Fruit fly (Drosophila melanogaster): Measurements from ENCODE around the gene CG5004.

Gene CG5004

dm6 chrX:17181264-17182198, 74.1 kb downstream of the CG5004 start (continued):
- TF ChIP-seq crc (GFP tag; optimal IDR thresholded peaks at IDR 0.05) (no peak), CG14965 (GFP tag; optimal IDR thresholded peaks at IDR 0.05; ENCODE audit: borderline replicate concordance) (no peak), pzg (GFP tag; optimal IDR thresholded peaks at IDR 0.05) (no peak), CG3995 (GFP tag; optimal IDR thresholded peaks at IDR 0.05) (no peak), lov (optimal IDR thresholded peaks at IDR 0.05) (no peak), lov (GFP tag; IDR thresholded peaks at IDR 0.05) (no peak), ERR (GFP tag; optimal IDR thresholded peaks at IDR 0.05) (no peak), HmgZ (tag; optimal IDR thresholded peaks at IDR 0.05) (no peak), CG3065 (GFP tag; optimal IDR thresholded peaks at IDR 0.05) (no peak), zen2 (GFP tag; IDR thresholded peaks at IDR 0.05; ENCODE audit: partially characterized antibody) (no peak), CG33557 (GFP tag; optimal IDR thresholded peaks at IDR 0.05) (no peak), Poxn (GFP tag; IDR thresholded peaks at IDR 0.05) (no peak), CG10654 (GFP tag; optimal IDR thresholded peaks at IDR 0.05) (no peak), ara (GFP tag; IDR thresholded peaks at IDR 0.05) (no peak), CG15514 (GFP tag; optimal IDR thresholded peaks at IDR 0.05) (no peak), CG6254 (GFP tag; optimal IDR thresholded peaks at IDR 0.05) (no peak), CG11085 (GFP tag; IDR thresholded peaks at IDR 0.05) (no peak), CG18619 (GFP tag; optimal IDR thresholded peaks at IDR 0.05) (no peak), onecut (GFP tag; IDR thresholded peaks at IDR 0.05) (no peak), CG14050 (GFP tag; IDR thresholded peaks at IDR 0.05) (no peak), CG32767 (GFP tag; IDR thresholded peaks at IDR 0.05) (no peak), CG11247 (GFP tag; IDR thresholded peaks at IDR 0.05) (no peak), sc (optimal IDR thresholded peaks at IDR 0.05) (no peak), sc (GFP tag; optimal IDR thresholded peaks at IDR 0.05) (no peak), esg (GFP tag; conservative IDR thresholded peaks at IDR 0.05) (no peak), gce (GFP tag; IDR thresholded peaks at IDR 0.05) (no peak), CG31388 (GFP tag; optimal IDR thresholded peaks at IDR 0.05) (no peak), Dll (GFP tag; IDR thresholded peaks at IDR 0.05; ENCODE audit: partially characterized antibody) (no peak), cwo (GFP tag; optimal IDR thresholded peaks at IDR 0.05) (no peak), Dad (GFP tag; optimal IDR thresholded peaks at IDR 0.05) (no peak), ase (GFP tag; IDR thresholded peaks at IDR 0.05) (no peak), gsb-n (tag; optimal IDR thresholded peaks at IDR 0.05) (no peak), CG15269 (tag; optimal IDR thresholded peaks at IDR 0.05) (peak; percentile 16), sim (GFP tag; IDR thresholded peaks at IDR 0.05) (no peak), ftz-f1 (GFP tag; optimal IDR thresholded peaks at IDR 0.05) (no peak), tgo (GFP tag; IDR thresholded peaks at IDR 0.05) (peak; percentile 14; the same call in 1 of the 3 replicates), CG10147 (GFP tag; optimal IDR thresholded peaks at IDR 0.05) (no peak), CG42726 (GFP tag; IDR thresholded peaks at IDR 0.05; ENCODE audit: partially characterized antibody) (no peak), Ptx1 (GFP tag; IDR thresholded peaks at IDR 0.05) (0 out of 2 replicates have a peak, but pooled peaks have one; percentile 27), dysf (GFP tag; IDR thresholded peaks at IDR 0.05) (0 out of 3 replicates have a peak, but pooled peaks have one; percentile 10), CG12659 (GFP tag; optimal IDR thresholded peaks at IDR 0.05) (peak; percentile 0), kay (GFP tag; optimal IDR thresholded peaks at IDR 0.05) (no peak), zf30C (GFP tag; optimal IDR thresholded peaks at IDR 0.05) (no peak), gem (tag; optimal IDR thresholded peaks at IDR 0.05) (peak; percentile 59), Hr78 (GFP tag; optimal IDR thresholded peaks at IDR 0.05) (peak in 1 of 2 experiments; percentile 52), chif (GFP tag; optimal IDR thresholded peaks at IDR 0.05) (no peak), CG9797 (GFP tag; optimal IDR thresholded peaks at IDR 0.05) (no peak), Asciz (GFP tag; optimal IDR thresholded peaks at IDR 0.05) (no peak), CG8924 (tag; optimal IDR thresholded peaks at IDR 0.05) (peak; percentile 36)

All from whole organism, embryonic.